Worm (Caenorhabditis elegans): ENCODE results near the gene wrb-1.

DNA sequence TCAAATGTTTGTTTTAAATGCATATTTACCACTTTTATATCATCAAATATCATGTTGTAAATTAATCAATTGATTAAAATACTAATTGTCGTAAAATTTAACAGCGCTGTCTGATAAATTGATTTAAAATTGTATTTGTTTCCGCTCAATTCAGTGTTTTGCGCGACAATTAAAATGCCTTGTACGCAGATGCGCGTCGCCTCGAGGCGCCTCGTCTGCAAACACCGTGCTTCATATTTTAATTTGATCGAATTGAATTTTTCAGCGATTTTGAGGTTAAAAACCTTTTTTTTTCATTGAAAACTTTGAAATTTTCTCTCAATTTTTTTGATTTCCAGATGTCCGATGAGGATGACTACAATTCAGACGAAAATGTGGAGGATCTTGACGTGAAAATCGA lies 11.1 kb downstream of the wrb-1 start, which contains the start of gene Y50D4A.5:
- no peak for TF ChIP-seq sptf-1 (tag; optimal IDR thresholded peaks at IDR 0.05)
- TF ChIP-seq nhr-237 (tag; optimal IDR thresholded peaks at IDR 0.05) = no peak
- no peak for TF ChIP-seq nhr-76 (tag; optimal IDR thresholded peaks at IDR 0.05)
- TF ChIP-seq bed-3 (GFP tag; optimal IDR thresholded peaks at IDR 0.05) = no peak
- TF ChIP-seq unc-39 (tag; optimal IDR thresholded peaks at IDR 0.05) = no peak

Measured in whole organism, mixed stage, embryonic.